Worm (Caenorhabditis elegans) whole organism, L2 larva: ENCODE results near the gene Y62F5A.9.
"Not testable (repeated sequence)": the region's sequence is repeated elsewhere in the genome, so short reads cannot be mapped to it uniquely, and the experiment has no call there.

Experiments
- aly-2 ChIP-seq: fragments of 150-350 bp; optimal IDR thresholded peaks from 2 replicates; lab custom pipeline; 2014; ENCODE audit warnings: missing biosample characterization, missing genetic modification characterization
- blmp-1 ChIP-seq: sonication (generic microtip); optimal IDR thresholded peaks from 2 replicates; lab custom pipeline; 2017; ENCODE audit warnings: missing genetic modification characterization, mild to moderate bottlenecking, missing compliant biosample characterization, antibody characterized with exemption, moderate library complexity; ENCODE audit not compliant: insufficient read depth
- lin-13 ChIP-seq: fragments of 150-350 bp; optimal IDR thresholded peaks from 2 replicates; lab custom pipeline; 2014; ENCODE audit warnings: missing biosample characterization, missing genetic modification reagents, missing genetic modification characterization
- lsy-2 ChIP-seq, 2 experiments: fragments of 150-350 bp in 1 of 2; sonication (generic microtip) in 1 of 2; optimal IDR thresholded peaks; 2 replicates each; lab custom pipeline; 2014 to 2017; ENCODE audit warnings: missing biosample characterization in 2 of 2, missing genetic modification characterization in 2 of 2
- ztf-11 ChIP-seq: sonication (generic microtip); optimal IDR thresholded peaks from 2 replicates; lab custom pipeline; 2017; ENCODE audit warnings: missing biosample characterization, missing genetic modification characterization

DNA sequence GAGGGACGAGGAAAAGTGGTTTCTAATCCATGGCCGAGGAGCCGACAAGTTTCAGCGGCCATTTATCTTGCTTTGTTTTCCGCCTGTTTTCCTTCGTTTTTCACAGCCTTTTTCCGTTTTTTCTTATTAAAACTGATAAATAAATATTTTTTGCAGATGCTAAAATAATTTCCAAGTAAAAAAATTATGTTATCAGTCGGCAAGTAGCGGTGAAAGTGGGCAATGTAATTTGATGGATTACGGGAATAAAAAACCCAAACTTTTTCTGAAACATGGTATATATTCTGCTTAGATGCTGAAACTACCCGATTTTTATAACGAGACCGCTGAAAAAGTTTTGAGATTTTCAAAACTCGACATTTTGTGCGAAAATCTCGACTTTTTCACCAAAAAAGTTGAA, 13.3 kb upstream of the Y62F5A.9 start, which contains the start of gene dhgd-1:
- not testable (repeated sequence) for TF ChIP-seq lin-13 (GFP tag; lab: Kevin White, UChicago); aly-2 (tag; lab: Kevin White, UChicago); blmp-1 (tag; lab: Kevin White, UChicago); ztf-11 (tag; lab: Kevin White, UChicago); lsy-2 (tag; optimal IDR thresholded peaks at IDR 0.05; lab: Kevin White, UChicago)
